Fruit fly (Drosophila melanogaster): ENCODE measurements around the gene CG3982.

CG3982 gene

DNA sequence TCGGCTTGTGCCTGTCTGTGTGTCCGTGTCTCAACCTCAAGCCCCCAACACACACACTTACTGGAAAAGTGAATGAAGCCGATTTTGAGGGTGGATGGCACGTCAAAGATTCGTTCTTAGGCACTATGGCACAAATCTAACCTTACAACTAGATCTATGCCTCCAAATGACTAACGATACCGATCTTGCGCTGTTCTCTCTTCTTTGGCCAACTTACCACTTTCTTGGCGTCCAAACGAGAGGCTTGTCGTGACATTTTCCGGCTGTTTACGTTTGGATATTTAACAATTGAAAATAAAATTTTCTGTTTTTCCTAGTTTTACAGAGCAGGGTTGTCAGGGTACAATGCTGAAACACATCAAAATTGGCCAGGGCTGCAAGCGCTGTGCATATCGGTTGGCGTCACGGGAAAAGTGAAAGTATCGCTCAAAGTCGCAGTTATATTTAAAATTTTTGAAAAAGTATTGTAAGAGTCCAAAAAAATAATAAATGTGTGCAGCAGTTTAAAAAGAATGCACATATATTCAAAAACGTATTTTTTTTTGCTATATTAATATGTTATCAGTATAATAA is 24.8 kb upstream of the CG3982 start, which contains the start of the genes Bet3 and Nf-YA (continued):
- TF ChIP-seq CG6791 (GFP tag; IDR thresholded peaks at IDR 0.05; ENCODE audit: partially characterized antibody): peak; percentile 89
- TF ChIP-seq Nf-YC (tag; optimal IDR thresholded peaks at IDR 0.05): peak; percentile 43
- TF ChIP-seq CG6654 (GFP tag; optimal IDR thresholded peaks at IDR 0.05): no peak
- TF ChIP-seq H15 (GFP tag; IDR thresholded peaks at IDR 0.05): peak; percentile 12; the same call in 1 of the 3 replicates

DNA sequence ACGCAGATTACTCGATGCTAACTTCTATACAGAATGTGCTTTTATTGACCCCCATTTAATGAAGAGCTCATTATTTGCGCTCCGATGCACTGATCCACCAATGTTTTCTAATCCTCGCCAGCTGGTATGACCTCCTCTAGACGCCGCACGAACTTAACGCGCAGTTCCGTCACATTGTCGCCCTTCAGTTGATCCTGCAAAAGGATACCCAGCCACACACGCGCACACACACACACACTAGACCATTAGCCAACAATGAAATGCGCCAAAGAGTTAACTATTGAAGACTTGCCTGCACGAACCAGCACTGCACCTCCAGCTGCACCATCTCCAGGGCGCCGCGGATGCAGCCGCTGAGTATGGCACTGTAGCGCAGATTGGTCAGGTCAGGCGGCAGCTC is 21.7 kb upstream of the CG3982 start:
- TF ChIP-seq Ets65A (GFP tag) (peak; percentile 68), CG8281 (tag; optimal IDR thresholded peaks at IDR 0.05) (no peak), chinmo (GFP tag; IDR thresholded peaks at IDR 0.05; ENCODE audit: partially characterized antibody) (0 out of 4 replicates have a peak, but pooled peaks have one; percentile 29), CG17385 (GFP tag; optimal IDR thresholded peaks at IDR 0.05) (no peak), CG16813 (GFP tag; IDR thresholded peaks at IDR 0.05; ENCODE audit: partially characterized antibody) (0 out of 3 replicates have a peak, but pooled peaks have one; percentile 36), hb (GFP tag; IDR thresholded peaks at IDR 0.05; ENCODE audit: partially characterized antibody) (0 out of 3 replicates have a peak, but pooled peaks have one; percentile 28), Med (GFP tag) (peak; percentile 63)

DNA sequence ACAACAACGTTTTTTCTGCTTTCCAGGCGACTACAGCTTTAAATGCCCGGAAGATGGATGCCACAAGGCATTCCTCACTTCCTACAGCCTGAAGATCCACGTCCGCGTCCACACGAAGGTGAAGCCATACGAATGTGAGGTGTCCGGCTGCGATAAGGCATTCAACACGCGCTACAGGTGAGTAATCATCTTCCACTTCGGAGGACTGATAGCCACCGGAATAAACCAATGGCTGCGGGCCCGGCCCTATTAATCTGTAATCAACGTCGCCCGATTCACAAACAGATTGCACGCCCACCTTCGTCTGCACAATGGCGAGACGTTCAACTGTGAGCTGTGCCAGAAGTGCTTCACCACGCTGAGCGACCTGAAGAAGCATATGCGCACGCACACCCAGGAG is 18.6 kb upstream of the CG3982 start:
- TF ChIP-seq gt (GFP tag; IDR thresholded peaks at IDR 0.05) (no peak), org-1 (GFP tag; optimal IDR thresholded peaks at IDR 0.05) (no peak), CG3995 (GFP tag; optimal IDR thresholded peaks at IDR 0.05) (no peak), inv (GFP tag; IDR thresholded peaks at IDR 0.05; ENCODE audit: partially characterized antibody) (no peak), CrebB (tag; optimal IDR thresholded peaks at IDR 0.05) (no peak), CG13775 (GFP tag; optimal IDR thresholded peaks at IDR 0.05) (no peak), ro (GFP tag; IDR thresholded peaks at IDR 0.05) (no peak), insv (GFP tag; optimal IDR thresholded peaks at IDR 0.05) (no peak), CG3407 (GFP tag; optimal IDR thresholded peaks at IDR 0.05) (no peak), eve (GFP tag; optimal IDR thresholded peaks at IDR 0.05) (no peak), ato (GFP tag; IDR thresholded peaks at IDR 0.05; ENCODE audit: partially characterized antibody) (no peak), unc-4 (GFP tag; IDR thresholded peaks at IDR 0.05; ENCODE audit: partially characterized antibody) (no peak), CG4404 (GFP tag; IDR thresholded peaks at IDR 0.05) (no peak), CG33557 (GFP tag; optimal IDR thresholded peaks at IDR 0.05) (no peak), HmgZ (tag; optimal IDR thresholded peaks at IDR 0.05) (peak; percentile 13), GATAe (GFP tag; conservative IDR thresholded peaks at IDR 0.05) (peak; percentile 37; the same call in 1 of the 2 replicates), Poxn (GFP tag; IDR thresholded peaks at IDR 0.05) (no peak), chm (GFP tag; IDR thresholded peaks at IDR 0.05) (0 out of 2 replicates have a peak, but pooled peaks have one; percentile 19), hbn (GFP tag; IDR thresholded peaks at IDR 0.05; ENCODE audit: partially characterized antibody) (no peak), CG9727 (GFP tag; optimal IDR thresholded peaks at IDR 0.05) (no peak), Hey (tag; optimal IDR thresholded peaks at IDR 0.05) (peak; percentile 57), CG2129 (GFP tag; IDR thresholded peaks at IDR 0.05; ENCODE audit: partially characterized antibody) (no peak), CG42726 (GFP tag; IDR thresholded peaks at IDR 0.05; ENCODE audit: partially characterized antibody) (no peak), exex (tag; optimal IDR thresholded peaks at IDR 0.05) (peak; percentile 85), Atf6 (GFP tag; IDR thresholded peaks at IDR 0.05) (no peak), Opbp (GFP tag; IDR thresholded peaks at IDR 0.05; ENCODE audit: partially characterized antibody) (no peak), hb (GFP tag; IDR thresholded peaks at IDR 0.05; ENCODE audit: partially characterized antibody) (no peak), CG10543 (GFP tag; optimal IDR thresholded peaks at IDR 0.05) (peak; percentile 17), tio (GFP tag; optimal IDR thresholded peaks at IDR 0.05) (no peak), HHEX (GFP tag; optimal IDR thresholded peaks at IDR 0.05) (no peak), Sin3A (optimal IDR thresholded peaks at IDR 0.05) (no peak), sr (GFP tag; IDR thresholded peaks at IDR 0.05) (0 out of 3 replicates have a peak, but pooled peaks have one; percentile 24), CG5180 (GFP tag; optimal IDR thresholded peaks at IDR 0.05) (no peak), ftz-f1 (GFP tag; optimal IDR thresholded peaks at IDR 0.05) (no peak), CG1647 (GFP tag; optimal IDR thresholded peaks at IDR 0.05) (no peak), Nf-YA (GFP tag; IDR thresholded peaks at IDR 0.05) (peak; percentile 14; the same call in 1 of the 2 replicates)

Measured in whole organism, embryonic.